Worm (Caenorhabditis elegans) whole organism, late embryonic: ENCODE results near the gene F53E10.1.

Experiments
- K02D7.2 ChIP-seq: sonication (generic microtip); optimal IDR thresholded peaks from 2 replicates; lab custom pipeline; 2017; ENCODE audit warnings: mild to moderate bottlenecking, missing genetic modification characterization, missing compliant biosample characterization
- T23F11.4 ChIP-seq: fragments of 200-800 bp; sonication (Bioruptor generic); optimal IDR thresholded peaks from 2 replicates; lab custom pipeline; 2018; ENCODE audit warnings: mild to moderate bottlenecking, missing genetic modification characterization, missing compliant biosample characterization
- ama-1 ChIP-seq: fragments of 150-350 bp; optimal IDR thresholded peaks from 2 replicates; lab custom pipeline; 2014
- fkh-10 ChIP-seq: fragments of 150-350 bp; optimal IDR thresholded peaks from 2 replicates; lab custom pipeline; 2014; ENCODE audit warnings: missing biosample characterization, missing genetic modification reagents, missing genetic modification characterization
- mec-3 ChIP-seq: sonication (generic microtip); optimal IDR thresholded peaks from 2 replicates; lab custom pipeline; 2016; ENCODE audit warnings: borderline replicate concordance, missing genetic modification characterization, missing compliant biosample characterization
- nfya-1 ChIP-seq: sonication (generic microtip); optimal IDR thresholded peaks from 2 replicates; lab custom pipeline; 2017; ENCODE audit warnings: missing genetic modification characterization, mild to moderate bottlenecking, missing compliant biosample characterization, antibody characterized with exemption, moderate library complexity
- nhr-11 ChIP-seq: fragments of 150-350 bp; optimal IDR thresholded peaks from 2 replicates; lab custom pipeline; 2014; ENCODE audit warnings: missing biosample characterization, missing genetic modification characterization
- pha-4 ChIP-seq: fragments of 150-350 bp; optimal IDR thresholded peaks from 2 replicates; lab custom pipeline; 2018; ENCODE audit warnings: missing biosample characterization, missing genetic modification reagents, missing genetic modification characterization
- pqm-1 ChIP-seq: sonication (generic microtip); optimal IDR thresholded peaks from 2 replicates; lab custom pipeline; 2016; ENCODE audit warnings: missing genetic modification characterization, missing compliant biosample characterization
- tbx-2 ChIP-seq: sonication (generic microtip); optimal IDR thresholded peaks from 2 replicates; lab custom pipeline; 2016; ENCODE audit warnings: missing genetic modification characterization, missing compliant biosample characterization
- tbx-7 ChIP-seq: sonication (generic microtip); optimal IDR thresholded peaks from 2 replicates; lab custom pipeline; 2016; ENCODE audit warnings: missing genotype, missing genetic modification characterization, missing compliant biosample characterization
- unc-86 ChIP-seq: sonication (generic microtip); optimal IDR thresholded peaks from 2 replicates; lab custom pipeline; 2016; ENCODE audit warnings: missing genetic modification characterization, missing compliant biosample characterization

DNA sequence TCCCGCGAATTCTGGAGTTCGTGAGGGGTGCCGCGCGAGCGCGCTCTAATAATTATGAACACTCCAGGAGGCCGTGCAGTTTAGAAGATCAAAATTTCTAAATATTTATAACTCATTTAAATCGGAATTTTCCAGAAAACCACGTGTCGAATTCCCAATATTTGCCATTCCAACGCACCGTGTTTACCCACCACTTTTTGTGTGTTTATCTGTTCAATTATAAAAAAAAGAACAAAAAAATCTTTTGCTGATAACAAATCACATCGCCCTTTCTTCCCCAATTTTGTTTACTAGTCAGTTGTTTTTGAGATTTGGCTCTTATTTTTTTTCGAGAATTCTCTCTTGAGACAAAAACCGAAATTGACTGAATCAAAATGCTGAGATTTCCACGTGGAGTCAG is 41.0 kb downstream of the F53E10.1 start:
- no peak for TF ChIP-seq nhr-11
- no peak for TF ChIP-seq unc-86 (tag; lab: Kevin White, UChicago)
- no peak for TF ChIP-seq nfya-1
- TF ChIP-seq T23F11.4 (GFP tag; lab: Kevin White, UChicago): no peak
- no peak for TF ChIP-seq tbx-7 (tag; lab: Kevin White, UChicago)
- TF ChIP-seq pqm-1 (tag; lab: Kevin White, UChicago): no peak
- TF ChIP-seq pha-4 (tag; lab: Kevin White, UChicago): no peak
- no peak for TF ChIP-seq ama-1 (lab: Kevin White, UChicago)
- TF ChIP-seq mec-3 (tag; lab: Kevin White, UChicago): no peak
- no peak for TF ChIP-seq tbx-2 (tag; lab: Kevin White, UChicago)
- TF ChIP-seq K02D7.2 (tag; lab: Kevin White, UChicago): no peak
- TF ChIP-seq fkh-10 (GFP tag; lab: Kevin White, UChicago): no peak
